Fruit fly (Drosophila melanogaster): Measurements from ENCODE around the gene Smox.

The Smox gene

dm6 chrX:8113386-8114279 is 28.4 kb downstream of the Smox start:
- TF ChIP-seq Myc (optimal IDR thresholded peaks at IDR 0.05) = no peak
- no peak for TF ChIP-seq Sin3A (optimal IDR thresholded peaks at IDR 0.05)
- TF ChIP-seq psq (optimal IDR thresholded peaks at IDR 0.05) = no peak
- TF ChIP-seq insv (optimal IDR thresholded peaks at IDR 0.05) = no peak
- TF ChIP-seq h (optimal IDR thresholded peaks at IDR 0.05) = no peak
- TF ChIP-seq ttk (optimal IDR thresholded peaks at IDR 0.05) = no peak

DNA sequence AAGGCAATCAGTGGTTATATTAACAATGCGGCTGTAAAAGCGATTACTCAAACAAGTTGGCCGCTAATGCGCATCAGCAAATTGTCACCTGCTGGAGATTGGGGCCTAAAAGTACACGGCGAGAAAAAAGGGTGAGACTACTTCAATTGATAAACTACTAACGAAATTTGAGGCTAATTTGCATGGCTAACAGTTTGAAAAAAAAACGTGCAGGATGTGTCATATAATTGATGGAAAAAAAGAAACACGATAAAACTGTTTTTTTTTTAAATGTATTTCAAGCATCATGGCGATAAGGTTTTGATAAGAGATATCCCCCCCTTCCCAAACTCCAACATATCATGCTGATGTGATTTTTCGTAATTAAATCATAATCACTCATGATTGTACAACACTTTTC is 29.4 kb downstream of the Smox start:
- TF ChIP-seq h (optimal IDR thresholded peaks at IDR 0.05) = no peak

- TF ChIP-seq psq (optimal IDR thresholded peaks at IDR 0.05) (no peak), Myc (optimal IDR thresholded peaks at IDR 0.05) (no peak), insv (optimal IDR thresholded peaks at IDR 0.05) (no peak), Sin3A (optimal IDR thresholded peaks at IDR 0.05) (no peak), ttk (optimal IDR thresholded peaks at IDR 0.05) (no peak), h (optimal IDR thresholded peaks at IDR 0.05) (no peak)
These were observed 31.1 kb downstream of the Smox start for dm6 chrX:8110984-8111383.

DNA sequence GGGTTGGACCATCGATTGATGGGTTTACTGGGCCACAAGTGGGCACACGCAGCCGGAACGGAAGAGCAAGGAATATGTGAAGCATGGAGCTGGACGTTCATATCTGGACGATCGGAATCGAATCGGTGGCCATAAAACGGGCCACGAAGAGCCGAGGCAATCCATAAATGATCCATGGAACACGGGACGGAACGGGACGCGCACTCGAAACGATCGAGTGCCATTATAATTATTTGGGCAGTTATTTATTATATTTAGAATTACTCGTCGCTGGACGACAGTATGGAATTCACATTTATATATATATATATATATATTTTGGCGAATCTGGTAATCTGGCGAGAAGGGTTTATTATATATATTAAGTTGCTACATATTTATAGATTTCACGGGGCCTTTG is 34.1 kb downstream of the Smox start:
- TF ChIP-seq Sin3A (optimal IDR thresholded peaks at IDR 0.05) (no peak), psq (optimal IDR thresholded peaks at IDR 0.05) (no peak), Myc (optimal IDR thresholded peaks at IDR 0.05) (no peak), insv (optimal IDR thresholded peaks at IDR 0.05) (no peak), ttk (optimal IDR thresholded peaks at IDR 0.05) (no peak), h (optimal IDR thresholded peaks at IDR 0.05) (no peak)

DNA sequence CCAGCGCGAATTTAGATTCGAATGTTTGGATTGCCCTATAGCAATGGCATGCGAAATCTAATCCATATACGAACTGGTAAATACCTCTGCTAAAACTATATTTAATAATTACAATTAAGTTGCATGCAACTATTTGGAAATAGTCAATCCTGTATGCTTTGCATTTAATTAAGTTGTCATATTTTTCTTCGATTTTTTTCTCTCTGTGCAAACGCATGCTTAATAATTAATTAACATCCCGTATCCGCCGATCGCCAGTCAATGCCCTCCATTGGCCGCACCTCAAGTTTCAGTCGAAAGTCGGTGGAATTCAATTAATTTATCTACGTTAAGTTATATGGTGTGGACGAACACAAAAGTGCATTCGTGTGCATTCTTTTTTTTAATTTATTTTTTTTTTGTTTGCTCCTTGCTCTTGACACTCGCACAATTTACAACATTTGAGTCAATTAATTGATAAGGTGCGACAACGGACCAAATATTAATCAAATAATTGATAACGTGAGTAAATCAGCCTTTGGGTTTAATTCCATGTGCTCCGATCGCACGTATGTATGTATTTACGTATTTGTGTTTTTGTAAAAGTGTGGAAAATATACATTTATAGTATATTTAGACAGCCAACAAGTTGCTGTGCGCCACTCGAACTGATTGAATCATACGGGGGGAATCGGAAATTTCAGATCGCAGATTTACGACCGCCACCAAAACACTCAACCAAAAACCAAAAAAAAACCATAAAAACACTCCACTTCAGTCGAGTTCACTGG is 35.6 kb downstream of the Smox start:
- no peak for TF ChIP-seq h (optimal IDR thresholded peaks at IDR 0.05)
- TF ChIP-seq psq (optimal IDR thresholded peaks at IDR 0.05) = no peak
- TF ChIP-seq Myc (optimal IDR thresholded peaks at IDR 0.05) = no peak
- no peak for TF ChIP-seq ttk (optimal IDR thresholded peaks at IDR 0.05)
- TF ChIP-seq Sin3A (optimal IDR thresholded peaks at IDR 0.05) = no peak
- no peak for TF ChIP-seq insv (optimal IDR thresholded peaks at IDR 0.05)

DNA sequence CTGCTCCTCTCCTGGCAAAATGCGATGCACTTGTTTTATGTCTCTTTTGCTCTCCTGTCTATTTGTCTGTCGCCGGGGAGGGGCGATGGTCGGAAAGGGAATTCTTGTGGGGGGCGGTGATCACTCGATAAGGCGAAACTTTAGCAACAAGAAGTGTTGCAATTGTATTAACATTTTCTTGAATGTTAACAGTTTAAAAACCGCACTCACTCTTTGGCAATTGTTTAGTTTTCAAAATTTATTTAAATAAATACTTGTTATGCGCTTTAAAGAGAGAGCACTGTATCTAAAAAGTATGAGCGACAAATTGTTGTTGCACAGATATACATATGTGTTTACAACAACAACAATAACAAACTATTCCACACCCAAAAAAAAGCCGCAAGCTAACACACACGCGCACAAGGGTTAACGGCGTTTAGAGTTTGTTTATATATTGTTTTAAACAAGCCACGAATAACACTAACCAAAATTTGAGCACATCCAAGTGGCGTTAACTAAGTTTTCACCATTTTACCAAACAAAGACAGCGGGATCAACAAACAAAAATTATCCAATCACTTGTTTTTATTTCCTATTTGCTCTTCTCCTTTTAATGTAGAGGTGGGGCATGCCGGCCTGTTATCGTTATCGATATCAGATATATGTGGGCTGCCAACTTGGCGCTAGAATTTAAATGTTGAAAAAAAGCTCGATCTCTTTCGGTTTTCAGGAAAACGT is 40.4 kb downstream of the Smox start, which contains the start of gene CG2258:
Gene CG2258, minus strand, starts transcription at position 617 of the 720 bp plus-strand sequence.
- no peak for TF ChIP-seq ttk (optimal IDR thresholded peaks at IDR 0.05)

dm6 chrX:8100826-8101079 is 41.3 kb downstream of the Smox start:
- TF ChIP-seq Myc (optimal IDR thresholded peaks at IDR 0.05) (no peak), ttk (optimal IDR thresholded peaks at IDR 0.05) (no peak), psq (optimal IDR thresholded peaks at IDR 0.05) (no peak), h (optimal IDR thresholded peaks at IDR 0.05) (no peak), insv (optimal IDR thresholded peaks at IDR 0.05) (no peak)

DNA sequence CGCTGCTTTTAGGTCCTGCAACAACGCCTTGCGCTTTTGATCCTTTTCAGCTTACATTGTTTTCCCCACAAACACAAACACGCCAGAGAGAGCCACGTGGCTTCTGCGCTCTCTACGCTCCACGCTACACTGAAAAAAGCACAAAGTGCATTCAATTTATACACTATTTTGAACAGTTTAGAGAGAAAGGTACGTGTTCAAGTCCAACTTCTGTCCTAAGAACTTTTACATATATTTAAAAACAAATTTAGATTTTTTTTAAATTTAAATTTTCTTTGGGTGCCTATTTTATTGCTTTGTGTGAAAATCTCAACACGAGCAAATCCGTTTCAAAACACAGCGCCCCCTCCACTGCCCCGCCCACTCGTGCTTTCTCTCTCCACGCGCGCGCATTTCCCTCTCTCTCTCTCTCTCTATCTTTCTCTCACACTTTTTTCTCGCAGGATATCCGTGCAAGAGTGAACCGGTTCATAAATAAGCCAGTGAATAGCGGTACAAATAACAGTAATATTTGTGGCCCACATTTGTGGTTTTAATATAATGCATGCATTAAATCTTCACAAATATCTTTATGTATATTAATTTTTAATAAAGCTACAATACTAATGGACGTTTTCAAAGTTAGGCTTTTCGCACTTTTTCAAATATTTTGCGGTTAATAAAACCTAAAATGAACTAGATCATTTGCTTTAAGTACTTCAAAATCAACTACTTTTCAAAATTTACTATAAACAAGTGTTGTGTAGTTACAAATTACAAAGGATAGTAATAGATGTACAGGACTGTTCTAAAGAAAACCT is 41.9 kb downstream of the Smox start:
- TF ChIP-seq psq (optimal IDR thresholded peaks at IDR 0.05) = no peak

DNA sequence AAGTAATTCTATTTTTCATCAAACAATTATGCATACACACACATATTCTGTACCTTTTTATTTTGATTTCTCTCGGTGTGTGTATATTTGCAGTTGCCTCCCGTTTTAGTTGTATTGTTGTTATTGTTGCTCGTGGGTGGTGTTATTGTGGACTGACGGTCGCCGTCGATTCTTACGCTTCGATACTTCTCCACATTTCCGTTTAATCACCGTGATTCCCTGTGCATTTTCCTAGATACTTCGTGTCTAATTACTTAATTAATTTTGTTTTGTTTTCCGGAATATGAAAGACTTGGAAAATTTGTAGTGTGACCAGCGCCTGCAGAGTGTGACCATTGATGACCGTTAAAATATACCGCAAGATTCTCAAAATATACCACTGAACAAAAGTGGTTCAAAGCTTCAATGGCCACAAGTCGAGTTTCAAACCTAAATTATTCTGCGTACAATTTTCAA is 48.3 kb downstream of the Smox start, which contains the start of gene UbcE2H:
Gene UbcE2H, minus strand, starts transcription at position 343 of the 456 bp plus-strand sequence.
- TF ChIP-seq Sin3A (optimal IDR thresholded peaks at IDR 0.05) (no peak), h (optimal IDR thresholded peaks at IDR 0.05) (no peak), insv (optimal IDR thresholded peaks at IDR 0.05) (no peak), Myc (optimal IDR thresholded peaks at IDR 0.05) (no peak), ttk (optimal IDR thresholded peaks at IDR 0.05) (no peak), psq (optimal IDR thresholded peaks at IDR 0.05) (no peak)

- no peak for TF ChIP-seq insv (optimal IDR thresholded peaks at IDR 0.05)
- no peak for TF ChIP-seq h (optimal IDR thresholded peaks at IDR 0.05)
- no peak for TF ChIP-seq Sin3A (optimal IDR thresholded peaks at IDR 0.05)
- TF ChIP-seq ttk (optimal IDR thresholded peaks at IDR 0.05) = no peak
- TF ChIP-seq Myc (optimal IDR thresholded peaks at IDR 0.05) = no peak
- no peak for TF ChIP-seq psq (optimal IDR thresholded peaks at IDR 0.05)
These were observed 49.0 kb downstream of the Smox start for dm6 chrX:8092893-8093721.

- TF ChIP-seq Sin3A (optimal IDR thresholded peaks at IDR 0.05) (no peak), ttk (optimal IDR thresholded peaks at IDR 0.05) (no peak), psq (optimal IDR thresholded peaks at IDR 0.05) (no peak), Myc (optimal IDR thresholded peaks at IDR 0.05) (no peak), h (optimal IDR thresholded peaks at IDR 0.05) (no peak), insv (optimal IDR thresholded peaks at IDR 0.05) (no peak)
These were observed 49.9 kb downstream of the Smox start for dm6 chrX:8092075-8092682.
